Worm (Caenorhabditis elegans): ENCODE results near the gene rpn-2.

- TF ChIP-seq fkh-10 (GFP tag; optimal IDR thresholded peaks at IDR 0.05) (no peak), R02D3.7 (tag; optimal IDR thresholded peaks at IDR 0.05) (no peak)
Observed at ce11 chrIII:6183118-6183517, 15.9 kb upstream of the rpn-2 start, which contains the start of gene nas-28.

Data from whole organism, L3 larva.